Fruit fly (Drosophila melanogaster) whole organism, embryonic: ENCODE measurements around the gene RpL6.

Experiments used
- Bdp1 ChIP-seq: fragments of 200-800 bp; sonication (Bioruptor generic); optimal IDR thresholded peaks from 3 replicates; lab custom pipeline; 2016; ENCODE audit warnings: missing biosample characterization, missing genetic modification characterization
- CG10431 ChIP-seq: fragments of 200-800 bp; sonication (Bioruptor generic); optimal IDR thresholded peaks from 3 replicates; lab custom pipeline; 2018; ENCODE audit warnings: missing biosample characterization, mild to moderate bottlenecking, missing genetic modification characterization
- CG11560 ChIP-seq: fragments of 200-800 bp; sonication (Bioruptor generic); IDR thresholded peaks from 3 replicates; pipeline ENCODE4 v1.3.6; 2022; ENCODE audit warnings: missing biosample characterization, missing genetic modification characterization
- CG13424 ChIP-seq: fragments of 200-800 bp; sonication (Bioruptor generic); optimal IDR thresholded peaks from 2 replicates; lab custom pipeline; 2019; ENCODE audit warnings: missing biosample characterization, mild to moderate bottlenecking, missing genetic modification characterization, moderate library complexity
- CG15479 ChIP-seq: fragments of 200-800 bp; sonication (Bioruptor generic); optimal IDR thresholded peaks from 3 replicates; lab custom pipeline; 2019; ENCODE audit warnings: missing biosample characterization, mild to moderate bottlenecking, missing genetic modification characterization, moderate library complexity
- CG15696 ChIP-seq: fragments of 200-800 bp; sonication (Bioruptor generic); optimal IDR thresholded peaks from 2 replicates; lab custom pipeline; 2019; ENCODE audit warnings: missing biosample characterization, mild to moderate bottlenecking, missing genetic modification characterization, moderate library complexity
- CG1647 ChIP-seq: fragments of 200-800 bp; sonication (Bioruptor generic); optimal IDR thresholded peaks from 3 replicates; lab custom pipeline; 2016; ENCODE audit warnings: missing biosample characterization, missing genetic modification characterization
- CG16815 ChIP-seq: fragments of 200-800 bp; sonication (Bioruptor generic); optimal IDR thresholded peaks from 3 replicates; lab custom pipeline; 2017; ENCODE audit warnings: missing biosample characterization, mild to moderate bottlenecking, missing genetic modification characterization
- CG17568 ChIP-seq: fragments of 200-800 bp; sonication (Bioruptor generic); optimal IDR thresholded peaks from 2 replicates; lab custom pipeline; 2018; ENCODE audit warnings: missing biosample characterization, mild to moderate bottlenecking, missing genetic modification characterization, moderate library complexity
- CG2678 ChIP-seq: fragments of 200-800 bp; sonication (Bioruptor generic); optimal IDR thresholded peaks from 3 replicates; lab custom pipeline; 2019; ENCODE audit warnings: missing biosample characterization, mild to moderate bottlenecking, missing genetic modification characterization, moderate library complexity
- CG3995 ChIP-seq: fragments of 200-800 bp; sonication (Bioruptor generic); optimal IDR thresholded peaks from 3 replicates; lab custom pipeline; 2016; ENCODE audit warnings: missing biosample characterization, missing genetic modification characterization
- CG42726 ChIP-seq: fragments of 200-800 bp; sonication (Bioruptor generic); IDR thresholded peaks from 2 replicates; pipeline ENCODE4 v1.3.6; 2022; ENCODE audit warnings: missing biosample characterization, missing genetic modification characterization; ENCODE audit not compliant: partially characterized antibody
- CG4328 ChIP-seq: fragments of 200-800 bp; sonication (Bioruptor generic); optimal IDR thresholded peaks from 3 replicates; lab custom pipeline; 2017; ENCODE audit warnings: missing biosample characterization, missing genetic modification reagents, missing genetic modification characterization
- CG4424 ChIP-seq: fragments of 200-800 bp; sonication (Bioruptor generic); optimal IDR thresholded peaks from 3 replicates; lab custom pipeline; 2016; ENCODE audit warnings: missing biosample characterization, missing genetic modification characterization
- CG4617 ChIP-seq: fragments of 200-800 bp; sonication (Bioruptor generic); optimal IDR thresholded peaks from 3 replicates; lab custom pipeline; 2016; ENCODE audit warnings: missing biosample characterization, missing genetic modification characterization, borderline replicate concordance
- CG4820 ChIP-seq: fragments of 200-800 bp; sonication (Bioruptor generic); optimal IDR thresholded peaks from 3 replicates; lab custom pipeline; 2016; ENCODE audit warnings: missing biosample characterization, missing genetic modification characterization
- CG5953 ChIP-seq: fragments of 200-800 bp; sonication (Bioruptor generic); IDR thresholded peaks from 2 replicates; pipeline ENCODE4 v1.3.6; 2022; ENCODE audit warnings: missing biosample characterization, missing genetic modification characterization
- CG8924 ChIP-seq: fragments of 200-800 bp; optimal IDR thresholded peaks from 3 replicates; lab custom pipeline; 2019; ENCODE audit warnings: missing biosample characterization, mild to moderate bottlenecking, missing genetic modification characterization, moderate library complexity
- D19A ChIP-seq: fragments of 200-800 bp; optimal IDR thresholded peaks from 3 replicates; lab custom pipeline; 2019; ENCODE audit warnings: missing biosample characterization, mild to moderate bottlenecking, missing genetic modification characterization, moderate library complexity
- Dip3 ChIP-seq: fragments of 200-800 bp; sonication (Bioruptor generic); optimal IDR thresholded peaks from 3 replicates; lab custom pipeline; 2016; ENCODE audit warnings: missing biosample characterization, missing genetic modification characterization
- Drgx ChIP-seq: fragments of 200-800 bp; sonication (Bioruptor generic); IDR thresholded peaks from 2 replicates; pipeline ENCODE4 v1.3.6; 2022; ENCODE audit warnings: missing biosample characterization, missing genetic modification characterization
- Ets65A ChIP-seq: fragments of 200-800 bp; sonication (Bioruptor generic); peaks from one replicate; lab custom pipeline; 2016; ENCODE audit warnings: missing biosample characterization, missing genetic modification characterization
- Hr3 ChIP-seq: fragments of 200-800 bp; sonication (Bioruptor generic); optimal IDR thresholded peaks from 3 replicates; lab custom pipeline; 2016; ENCODE audit warnings: missing biosample characterization, missing genetic modification characterization
- Hr39 ChIP-seq: fragments of >200 bp; optimal IDR thresholded peaks from 2 replicates; lab custom pipeline; 2017
- Lim3 ChIP-seq: fragments of 200-800 bp; sonication (Bioruptor generic); IDR thresholded peaks from 2 replicates; pipeline ENCODE4 v1.3.6; 2022; ENCODE audit warnings: missing biosample characterization, missing genetic modification characterization
- Max ChIP-seq: fragments of 200-800 bp; sonication (Bioruptor generic); optimal IDR thresholded peaks from 2 replicates; lab custom pipeline; 2016; ENCODE audit warnings: missing biosample characterization, mild to moderate bottlenecking, missing genetic modification characterization
- Mes4 ChIP-seq: fragments of 200-800 bp; sonication (Bioruptor generic); optimal IDR thresholded peaks from 2 replicates; lab custom pipeline; 2016; ENCODE audit warnings: missing biosample characterization, missing genetic modification characterization
- Pdp1 ChIP-seq, 2 experiments: fragments of 200-800 bp; sonication (Bioruptor generic); optimal IDR thresholded peaks; 3 replicates each; lab custom pipeline; 2016; ENCODE audit warnings: missing biosample characterization in 2 of 2, missing genetic modification characterization in 2 of 2, mild to moderate bottlenecking in 1 of 2, moderate library complexity in 1 of 2
- Scr ChIP-seq: fragments of 200-800 bp; sonication (Bioruptor generic); IDR thresholded peaks from 2 replicates; pipeline ENCODE4 v1.3.6; 2022; ENCODE audit warnings: missing biosample characterization, missing genetic modification characterization; ENCODE audit not compliant: partially characterized antibody
- Vsx1 ChIP-seq: fragments of 200-800 bp; sonication (Bioruptor generic); optimal IDR thresholded peaks from 2 replicates; lab custom pipeline; 2017; ENCODE audit warnings: missing biosample characterization, mild to moderate bottlenecking, missing genetic modification characterization, missing genetic modification reagents
- ab ChIP-seq: fragments of 200-800 bp; sonication (Bioruptor generic); optimal IDR thresholded peaks from 2 replicates; lab custom pipeline; 2016; ENCODE audit warnings: missing biosample characterization, missing genetic modification characterization
- ase ChIP-seq: fragments of 200-800 bp; sonication (Bioruptor generic); IDR thresholded peaks from 3 replicates; pipeline ENCODE4 v1.3.6; 2022; ENCODE audit warnings: missing biosample characterization, missing genetic modification characterization
- bigmax ChIP-seq: fragments of 200-800 bp; sonication (Bioruptor generic); optimal IDR thresholded peaks from 2 replicates; lab custom pipeline; 2018; ENCODE audit warnings: missing biosample characterization, mild to moderate bottlenecking, missing genetic modification characterization
- caup ChIP-seq: fragments of 200-800 bp; sonication (Bioruptor generic); optimal IDR thresholded peaks from 3 replicates; lab custom pipeline; 2017; ENCODE audit warnings: missing biosample characterization, mild to moderate bottlenecking, missing genetic modification characterization, moderate library complexity; ENCODE audit not compliant: severe bottlenecking
- dysf ChIP-seq: fragments of 200-800 bp; sonication (Bioruptor generic); IDR thresholded peaks from 3 replicates; pipeline ENCODE4 v1.3.6; 2022; ENCODE audit warnings: missing biosample characterization, missing genetic modification characterization
- emc ChIP-seq: fragments of 200-800 bp; sonication (Bioruptor generic); optimal IDR thresholded peaks from 2 replicates; lab custom pipeline; 2016; ENCODE audit warnings: missing biosample characterization, missing genetic modification characterization
- esg ChIP-seq: fragments of 200-800 bp; sonication (Bioruptor generic); conservative IDR thresholded peaks from 2 replicates; pipeline ENCODE4 v1.3.6; 2022; ENCODE audit warnings: missing biosample characterization, missing genetic modification characterization
- gce ChIP-seq: fragments of 200-800 bp; sonication (Bioruptor generic); IDR thresholded peaks from 3 replicates; pipeline ENCODE4 v1.3.6; 2022; ENCODE audit warnings: missing biosample characterization, missing genetic modification characterization
- h ChIP-seq: fragments of >200 bp; optimal IDR thresholded peaks from 2 replicates; lab custom pipeline; 2017
- jumu ChIP-seq: fragments of 200-800 bp; sonication (Bioruptor generic); optimal IDR thresholded peaks from 3 replicates; lab custom pipeline; 2016; ENCODE audit warnings: missing biosample characterization, missing genetic modification characterization
- kah ChIP-seq: fragments of 200-800 bp; sonication (Bioruptor generic); optimal IDR thresholded peaks from 2 replicates; lab custom pipeline; 2018; ENCODE audit warnings: missing biosample characterization, mild to moderate bottlenecking, missing genetic modification characterization
- onecut ChIP-seq: fragments of 200-800 bp; sonication (Bioruptor generic); IDR thresholded peaks from 2 replicates; pipeline ENCODE4 v1.3.6; 2022; ENCODE audit warnings: missing biosample characterization, missing genetic modification characterization
- pan ChIP-seq, 4 experiments: fragments of >200 bp in 3 of 4; fragments of 200-800 bp in 1 of 4; sonication (Bioruptor generic) in 1 of 4; optimal IDR thresholded peaks in 3 of 4; IDR thresholded peaks in 1 of 4; 2 replicates each; pipeline versions ENCODE4 v1.3.6 to Lab custom; 2017 to 2022; ENCODE audit warnings: missing biosample characterization in 2 of 4, missing genetic modification characterization in 2 of 4, mixed read lengths in 1 of 4
- pros ChIP-seq: fragments of 200-800 bp; sonication (Bioruptor generic); optimal IDR thresholded peaks from 3 replicates; lab custom pipeline; 2019; ENCODE audit warnings: missing biosample characterization, mild to moderate bottlenecking, missing genetic modification characterization, moderate library complexity
- sisA ChIP-seq: fragments of 200-800 bp; sonication (Bioruptor generic); IDR thresholded peaks from 2 replicates; pipeline ENCODE4 v1.3.6; 2022; ENCODE audit warnings: missing biosample characterization, missing genetic modification characterization
- slou ChIP-seq: fragments of 200-800 bp; sonication (Bioruptor generic); optimal IDR thresholded peaks from 3 replicates; lab custom pipeline; 2016; ENCODE audit warnings: missing biosample characterization, missing genetic modification characterization
- tin ChIP-seq: fragments of 200-800 bp; sonication (Bioruptor generic); optimal IDR thresholded peaks from 3 replicates; lab custom pipeline; 2016; ENCODE audit warnings: missing biosample characterization, missing genetic modification characterization
- tna ChIP-seq: fragments of 200-800 bp; sonication (Bioruptor generic); IDR thresholded peaks from 2 replicates; pipeline ENCODE4 v1.3.6; 2022; ENCODE audit warnings: missing biosample characterization, missing genetic modification characterization; ENCODE audit not compliant: partially characterized antibody
- trem ChIP-seq: fragments of 200-800 bp; optimal IDR thresholded peaks from 3 replicates; lab custom pipeline; 2019; ENCODE audit warnings: missing biosample characterization, mild to moderate bottlenecking, missing genetic modification characterization, moderate library complexity
- twi ChIP-seq: fragments of 200-800 bp; optimal IDR thresholded peaks from 2 replicates; lab custom pipeline; 2019; ENCODE audit warnings: missing biosample characterization, mild to moderate bottlenecking, missing genetic modification characterization, moderate library complexity
- vnd ChIP-seq: fragments of 200-800 bp; sonication (Bioruptor generic); IDR thresholded peaks from 3 replicates; pipeline ENCODE4 v1.3.6; 2022; ENCODE audit warnings: missing biosample characterization, missing genetic modification characterization; ENCODE audit not compliant: partially characterized antibody
- wek ChIP-seq: fragments of 200-800 bp; sonication (Bioruptor generic); optimal IDR thresholded peaks from 3 replicates; lab custom pipeline; 2018; ENCODE audit warnings: missing biosample characterization, mild to moderate bottlenecking, missing genetic modification characterization, moderate library complexity

The RpL6 gene

dm6 chr3R:31603655-31604054 is 7.7 kb upstream of the RpL6 start (continued):
- TF ChIP-seq Max (no peak), Pdp1 (GFP tag; optimal IDR thresholded peaks at IDR 0.05; lab: Kevin White, UChicago) (peak in 1 of 2 experiments; percentile 2), ase (GFP tag; lab: Robert Waterston, UW) (no peak), CG8924 (no peak), Mes4 (no peak), kah (GFP tag; lab: Kevin White, UChicago) (no peak), jumu (GFP tag; lab: Kevin White, UChicago) (no peak), onecut (GFP tag; lab: Robert Waterston, UW) (no peak), caup (GFP tag; lab: Kevin White, UChicago) (no peak), sisA (GFP tag; lab: Robert Waterston, UW) (no peak), trem (tag; lab: Kevin White, UChicago) (no peak), dysf (no peak), tna (GFP tag; lab: Robert Waterston, UW) (no peak), CG4328 (GFP tag; lab: Kevin White, UChicago) (no peak), Vsx1 (GFP tag; lab: Kevin White, UChicago) (no peak), vnd (no peak), ab (GFP tag; lab: Kevin White, UChicago) (no peak), tin (GFP tag; lab: Kevin White, UChicago) (no peak), CG17568 (GFP tag; lab: Kevin White, UChicago) (peak; percentile 41), CG15696 (no peak), Ets65A (GFP tag; lab: Kevin White, UChicago) (no peak), CG4617 (no peak), CG11560 (tag; lab: Robert Waterston, UW) (no peak), Hr39 (lab: Kevin White, UChicago) (no peak), h (lab: Kevin White, UChicago) (no peak), wek (GFP tag; lab: Kevin White, UChicago) (no peak), CG15479 (no peak), CG42726 (no peak), CG1647 (GFP tag; lab: Kevin White, UChicago) (no peak), esg (GFP tag; lab: Robert Waterston, UW) (no peak), CG5953 (GFP tag; lab: Robert Waterston, UW) (no peak), Scr (GFP tag; lab: Robert Waterston, UW) (no peak), Drgx (GFP tag; lab: Robert Waterston, UW) (no peak), emc (GFP tag; lab: Kevin White, UChicago) (no peak), pros (GFP tag; lab: Kevin White, UChicago) (no peak), slou (GFP tag; lab: Kevin White, UChicago) (no peak), CG13424 (tag; lab: Kevin White, UChicago) (peak; percentile 8), bigmax (no peak), Dip3 (GFP tag; lab: Kevin White, UChicago) (no peak), Bdp1 (GFP tag; lab: Kevin White, UChicago) (no peak), CG16815 (GFP tag; lab: Kevin White, UChicago) (no peak), gce (GFP tag; lab: Robert Waterston, UW) (no peak), CG4424 (GFP tag; lab: Kevin White, UChicago) (no peak), Hr3 (GFP tag; lab: Kevin White, UChicago) (no peak), D19A (tag; lab: Kevin White, UChicago) (no peak), CG4820 (GFP tag; lab: Kevin White, UChicago) (no peak), Lim3 (GFP tag; lab: Robert Waterston, UW) (no peak), CG2678 (tag; lab: Kevin White, UChicago) (peak; percentile 35), CG3995 (GFP tag; lab: Kevin White, UChicago) (no peak), twi (tag; lab: Kevin White, UChicago) (peak; percentile 86), pan (optimal IDR thresholded peaks at IDR 0.05; lab: Kevin White, UChicago) (no peak), pan (GFP tag; optimal IDR thresholded peaks at IDR 0.05 in 1 of 2, IDR thresholded peaks at IDR 0.05 in 1 of 2) (no peak), CG10431 (GFP tag; lab: Kevin White, UChicago) (no peak)
